Worm (Caenorhabditis elegans): ENCODE results near the gene bgal-1.

bgal-1 gene

ce11 chrV:11231177-11231576, 5.4 kb upstream of the bgal-1 start:
- TF ChIP-seq blmp-1 (tag; optimal IDR thresholded peaks at IDR 0.05) (no peak), zip-8 (tag; optimal IDR thresholded peaks at IDR 0.05) (no peak), lin-13 (tag; optimal IDR thresholded peaks at IDR 0.05) (no peak), tbx-8 (GFP tag; optimal IDR thresholded peaks at IDR 0.05) (no peak), ceh-83 (GFP tag; optimal IDR thresholded peaks at IDR 0.05) (no peak), nhr-28 (tag; optimal IDR thresholded peaks at IDR 0.05) (no peak)

ce11 chrV:11228653-11229173, 2.9 kb upstream of the bgal-1 start, which contains the start of gene pqn-70:
TSS of gene pqn-70 (minus strand) at chrV:11228703.
- TF ChIP-seq cnd-1 (tag; optimal IDR thresholded peaks at IDR 0.05) (no peak), ham-2 (GFP tag; optimal IDR thresholded peaks at IDR 0.05) (no peak), unc-39 (tag; optimal IDR thresholded peaks at IDR 0.05) (no peak), drap-1 (GFP tag; optimal IDR thresholded peaks at IDR 0.05) (peak; percentile 28), lin-32 (GFP tag; optimal IDR thresholded peaks at IDR 0.05) (no peak), ceh-83 (GFP tag; optimal IDR thresholded peaks at IDR 0.05) (peak; percentile 62), nhr-28 (tag; optimal IDR thresholded peaks at IDR 0.05) (no peak), hlh-1 (tag; optimal IDR thresholded peaks at IDR 0.05) (no peak), zip-8 (tag; optimal IDR thresholded peaks at IDR 0.05) (no peak), sptf-1 (tag; optimal IDR thresholded peaks at IDR 0.05) (no peak), lin-13 (tag; optimal IDR thresholded peaks at IDR 0.05) (peak; percentile 66), M03D4.4 (tag; optimal IDR thresholded peaks at IDR 0.05) (peak; percentile 26), elt-3 (tag; optimal IDR thresholded peaks at IDR 0.05) (peak; percentile 1), snpc-4 (tag; optimal IDR thresholded peaks at IDR 0.05) (no peak), mep-1 (tag; optimal IDR thresholded peaks at IDR 0.05) (peak; percentile 91), tbx-8 (GFP tag; optimal IDR thresholded peaks at IDR 0.05) (no peak), nhr-237 (tag; optimal IDR thresholded peaks at IDR 0.05) (peak; percentile 5), lsy-2 (tag; optimal IDR thresholded peaks at IDR 0.05) (peak; percentile 50), mls-2 (tag; optimal IDR thresholded peaks at IDR 0.05) (peak; percentile 25), nhr-12 (tag; optimal IDR thresholded peaks at IDR 0.05) (peak; percentile 8), ztf-11 (tag; optimal IDR thresholded peaks at IDR 0.05) (no peak), blmp-1 (tag; optimal IDR thresholded peaks at IDR 0.05) (no peak), nhr-76 (tag; optimal IDR thresholded peaks at IDR 0.05) (no peak), mab-5 (tag; optimal IDR thresholded peaks at IDR 0.05) (no peak), elt-1 (tag; optimal IDR thresholded peaks at IDR 0.05; ENCODE audit: borderline replicate concordance, insufficient read depth) (no peak), ceh-39 (tag; optimal IDR thresholded peaks at IDR 0.05) (peak; percentile 92), bed-3 (GFP tag; optimal IDR thresholded peaks at IDR 0.05) (no peak), nhr-2 (tag; optimal IDR thresholded peaks at IDR 0.05) (peak; percentile 5), ces-1 (GFP tag; optimal IDR thresholded peaks at IDR 0.05) (peak; percentile 86), ceh-43 (GFP tag; optimal IDR thresholded peaks at IDR 0.05) (no peak), unc-120 (tag; optimal IDR thresholded peaks at IDR 0.05; ENCODE audit: poor library complexity, severe bottlenecking) (peak; percentile 98), unc-62 (GFP tag; optimal IDR thresholded peaks at IDR 0.05) (no peak), pha-4 (tag; optimal IDR thresholded peaks at IDR 0.05) (peak; percentile 44), flh-1 (GFP tag; optimal IDR thresholded peaks at IDR 0.05) (no peak), sem-2 (GFP tag; optimal IDR thresholded peaks at IDR 0.05) (no peak)

- TF ChIP-seq blmp-1 (tag; optimal IDR thresholded peaks at IDR 0.05) (no peak), drap-1 (GFP tag; optimal IDR thresholded peaks at IDR 0.05) (no peak), lin-32 (GFP tag; optimal IDR thresholded peaks at IDR 0.05) (no peak), nhr-2 (tag; optimal IDR thresholded peaks at IDR 0.05) (no peak), bed-3 (GFP tag; optimal IDR thresholded peaks at IDR 0.05) (no peak), lin-13 (tag; optimal IDR thresholded peaks at IDR 0.05) (no peak), unc-120 (tag; optimal IDR thresholded peaks at IDR 0.05; ENCODE audit: poor library complexity, severe bottlenecking) (no peak)
These were observed 2.1 kb downstream of the bgal-1 start for ce11 chrV:11223698-11224097.

- TF ChIP-seq bed-3 (GFP tag; optimal IDR thresholded peaks at IDR 0.05) (no peak), elt-1 (tag; optimal IDR thresholded peaks at IDR 0.05; ENCODE audit: borderline replicate concordance, insufficient read depth) (peak; percentile 83), flh-1 (GFP tag; optimal IDR thresholded peaks at IDR 0.05) (no peak)
These were observed 4.9 kb downstream of the bgal-1 start, which contains the start of gene T19B10.2 for ce11 chrV:11220936-11221335. TSS of gene T19B10.2 (plus strand) at chrV:11221302.
